Fruit fly (Drosophila melanogaster): Measurements from ENCODE around the gene CG10413.

dm6 chr2L:18638945-18639344 is 33.9 kb upstream of the CG10413 start:
- TF ChIP-seq psq (optimal IDR thresholded peaks at IDR 0.05) = no peak
- no peak for TF ChIP-seq insv (optimal IDR thresholded peaks at IDR 0.05)
- TF ChIP-seq Sin3A (optimal IDR thresholded peaks at IDR 0.05) = no peak
- TF ChIP-seq ttk (optimal IDR thresholded peaks at IDR 0.05) = no peak
- TF ChIP-seq h (optimal IDR thresholded peaks at IDR 0.05) = no peak
- no peak for TF ChIP-seq Myc (optimal IDR thresholded peaks at IDR 0.05)

All from Kc167 (cell line).